Fruit fly (Drosophila melanogaster): Measurements from ENCODE around the gene CG6310.

- TF ChIP-seq psq (optimal IDR thresholded peaks at IDR 0.05) (no peak), usp (GFP tag; optimal IDR thresholded peaks at IDR 0.05) (no peak), CG8478 (optimal IDR thresholded peaks at IDR 0.05) (no peak), Dll (optimal IDR thresholded peaks at IDR 0.05) (no peak), pan (optimal IDR thresholded peaks at IDR 0.05) (no peak)
Measured at dm6 chr3L:11041193-11041592, 28.5 kb downstream of the CG6310 start.
